Worm (Caenorhabditis elegans) whole organism, L1 larva: ENCODE measurements around the gene Y23B4A.1.

ENCODE experiments used
- aha-1 ChIP-seq: fragments of 150-350 bp; optimal IDR thresholded peaks from 2 replicates; lab custom pipeline; 2014; ENCODE audit warnings: missing biosample characterization, missing genetic modification characterization
- ama-1 ChIP-seq: fragments of 150-350 bp; optimal IDR thresholded peaks from 2 replicates; lab custom pipeline; 2014
- nhr-19 ChIP-seq: fragments of 200-800 bp; sonication (Bioruptor generic); conservative IDR thresholded peaks from 2 replicates; pipeline ENCODE4 v1.3.6; 2022; ENCODE audit warnings: missing genetic modification characterization, missing compliant biosample characterization
- pax-3 ChIP-seq: fragments of 200-800 bp; sonication (Bioruptor generic); optimal IDR thresholded peaks from 2 replicates; lab custom pipeline; 2018; ENCODE audit warnings: mild to moderate bottlenecking, missing genetic modification characterization, moderate library complexity, missing compliant biosample characterization
- ztf-4 ChIP-seq: fragments of 150-350 bp; optimal IDR thresholded peaks from 2 replicates; lab custom pipeline; 2014; ENCODE audit warnings: missing biosample characterization, missing genetic modification characterization

DNA sequence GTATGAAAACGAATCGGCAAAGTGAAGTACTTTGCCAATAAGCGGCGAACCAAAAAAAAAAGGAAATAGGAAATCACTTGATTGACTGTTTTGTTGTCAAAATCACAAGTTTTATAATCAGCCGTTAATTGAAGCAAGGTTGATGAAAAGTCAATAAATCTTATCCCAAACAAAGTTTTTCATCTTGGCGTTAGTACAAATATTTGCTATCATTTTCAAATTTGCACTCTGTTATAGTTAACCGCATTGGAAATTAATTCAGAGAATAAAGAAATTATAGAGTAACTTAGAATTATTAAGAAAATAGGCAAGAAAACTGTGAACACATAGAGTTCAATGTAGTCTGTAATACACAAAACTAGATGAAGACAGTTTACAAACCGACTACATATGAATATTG, 27.3 kb upstream of the Y23B4A.1 start, which contains the start of gene acs-17:
- TF ChIP-seq nhr-19 (GFP tag; lab: Robert Waterston, UW) (no peak), pax-3 (tag; lab: Kevin White, UChicago) (no peak), aha-1 (no peak), ama-1 (lab: Kevin White, UChicago) (no peak), ztf-4 (no peak)
